Fruit fly (Drosophila melanogaster): Measurements from ENCODE around the gene Sos.

Sos gene

DNA sequence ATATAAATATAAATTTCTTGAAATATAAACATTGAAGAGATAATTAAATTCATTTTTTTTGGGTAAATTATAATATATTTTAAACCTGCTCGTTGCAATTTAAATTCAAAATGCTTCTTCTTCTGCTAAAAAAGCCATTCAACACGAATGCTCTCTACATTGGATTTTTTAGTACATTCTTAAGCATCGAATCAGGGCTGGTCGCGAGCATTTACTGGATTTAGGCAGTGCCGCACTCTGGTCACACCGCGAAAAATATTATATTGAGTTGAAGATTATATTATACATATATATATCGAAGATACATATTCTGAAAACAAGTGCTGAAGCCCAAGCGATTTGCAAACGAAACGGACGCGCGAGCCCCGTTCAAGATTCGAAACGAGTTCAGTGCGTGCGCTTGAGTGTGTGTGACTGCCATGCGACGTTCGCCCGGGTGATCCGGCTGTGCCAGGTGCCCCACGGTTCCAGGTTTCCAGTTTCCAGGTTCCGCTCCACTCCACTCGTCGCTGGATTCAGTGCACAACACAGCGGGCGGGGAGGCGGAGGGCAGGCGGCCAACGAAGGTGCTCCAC lies at the start of gene Sos:
TSS of gene Sos (plus strand) at position 213 of the 575 bp plus-strand sequence.
- no peak for TF ChIP-seq noc (tag; optimal IDR thresholded peaks at IDR 0.05)

DNA sequence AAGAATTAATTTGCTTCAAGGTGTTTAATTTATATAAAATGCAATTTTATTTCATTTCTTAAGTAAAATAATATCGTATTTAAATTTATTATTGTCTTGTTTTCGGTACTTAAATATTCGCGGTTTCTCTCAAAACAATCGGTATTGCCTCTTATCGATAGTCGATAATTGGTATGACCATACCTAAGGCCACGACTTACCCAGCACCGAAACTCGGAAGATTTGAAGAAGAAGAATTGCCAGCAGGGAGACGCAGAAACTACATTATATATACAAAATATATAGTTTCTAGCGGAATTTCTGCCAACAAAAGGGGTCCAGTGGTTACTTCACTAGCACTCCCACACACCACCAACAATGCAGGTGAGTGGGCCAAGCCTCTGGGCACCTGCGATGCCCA lies 42.7 kb upstream of the Sos start:
- no peak for TF ChIP-seq noc (tag; optimal IDR thresholded peaks at IDR 0.05)

DNA sequence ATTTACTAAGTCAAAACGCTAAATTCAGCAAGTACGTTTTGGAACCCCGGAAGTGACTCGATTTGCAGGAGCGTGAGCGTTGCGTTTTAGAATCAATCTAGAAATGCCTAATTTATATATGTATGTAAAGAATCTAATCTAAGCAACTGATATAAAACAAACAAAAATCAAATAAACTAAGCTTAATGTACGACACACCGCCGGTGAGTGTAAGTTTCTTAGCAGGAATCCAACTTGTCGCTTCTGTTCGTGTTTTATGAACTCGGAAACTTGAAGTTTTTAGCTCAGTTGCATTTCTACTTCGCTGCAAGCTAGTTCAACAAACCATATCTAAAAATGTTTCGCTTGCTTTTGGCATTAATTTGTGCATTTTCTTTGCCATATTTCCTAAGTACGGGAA lies 39.9 kb upstream of the Sos start, which contains the start of gene CG43376:
TSS of gene CG43376 (plus strand) at position 301 of the 400 bp plus-strand sequence.
- TF ChIP-seq noc (tag; optimal IDR thresholded peaks at IDR 0.05): no peak

DNA sequence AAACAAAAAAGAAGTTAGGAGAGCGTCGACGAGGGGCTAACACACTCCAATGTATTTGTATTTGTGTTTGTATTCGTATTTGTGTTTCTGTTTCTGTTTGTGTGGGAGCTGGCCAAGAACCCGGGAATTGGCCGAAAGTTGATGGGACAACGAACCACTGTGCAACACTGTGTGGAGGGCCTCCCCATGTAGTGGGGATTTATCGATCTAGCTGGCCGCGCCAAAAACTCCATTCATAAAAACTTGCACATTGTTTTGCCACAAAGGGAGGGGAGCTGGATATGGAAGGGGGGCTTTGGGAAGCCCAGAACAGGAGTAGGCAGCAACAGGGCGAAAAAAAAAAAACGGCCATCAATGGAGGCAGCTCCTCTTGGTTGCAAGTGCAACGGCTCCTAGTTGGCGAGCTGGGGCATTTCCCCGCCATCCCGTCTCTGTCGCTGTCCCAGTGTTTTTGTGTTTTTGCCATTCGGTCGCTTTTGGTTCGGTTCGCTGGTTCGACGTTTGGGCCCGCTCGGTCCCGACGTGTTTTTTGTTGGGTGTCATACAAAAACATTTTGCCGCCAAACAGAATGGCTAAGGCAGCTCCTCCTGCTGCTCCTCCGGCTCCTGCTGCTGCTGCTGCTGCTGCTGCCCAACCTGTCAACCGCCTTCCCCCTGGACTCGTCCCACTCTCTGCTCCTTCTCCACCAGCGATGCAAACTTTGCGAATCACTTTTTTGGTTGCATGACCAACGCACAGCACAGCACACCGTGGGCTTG lies 36.5 kb upstream of the Sos start:
- TF ChIP-seq noc (tag; optimal IDR thresholded peaks at IDR 0.05): no peak

DNA sequence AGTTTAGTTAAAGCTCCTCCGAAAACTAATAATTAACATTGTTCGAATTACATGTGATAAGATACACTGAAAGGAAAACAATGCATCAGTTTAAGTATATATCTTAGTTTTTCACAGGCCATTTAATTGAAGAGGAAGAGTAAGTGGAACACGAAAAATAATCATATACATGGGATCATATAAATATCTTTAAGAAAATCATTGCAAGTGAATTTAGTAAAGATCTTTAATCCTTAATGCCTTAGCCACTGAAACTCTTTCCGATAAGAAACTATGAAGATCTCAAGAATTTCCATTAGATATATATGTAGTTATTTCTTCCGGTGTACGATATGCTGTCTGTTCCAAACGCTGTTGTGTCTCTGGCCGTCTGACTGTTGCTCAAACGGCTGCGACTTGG lies 35.0 kb upstream of the Sos start:
- TF ChIP-seq noc (tag; optimal IDR thresholded peaks at IDR 0.05): no peak

DNA sequence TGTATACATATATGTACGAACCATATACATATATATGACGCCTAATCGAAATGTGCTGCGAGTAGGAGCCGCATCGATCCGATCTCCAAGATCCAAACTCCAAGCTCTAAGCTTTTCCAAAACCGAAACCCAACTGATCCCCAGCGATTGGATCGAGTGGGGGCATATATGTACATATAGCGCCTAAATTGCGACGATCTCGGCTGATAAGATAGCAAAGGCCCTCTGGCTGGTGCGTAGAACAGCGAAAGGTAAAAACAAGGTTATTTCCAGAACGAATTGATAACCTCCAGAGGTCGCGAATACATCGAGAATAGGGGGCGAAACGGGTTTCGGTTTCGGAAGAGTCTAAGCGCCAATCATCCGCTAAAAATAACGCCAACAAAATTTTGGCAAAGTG lies 34.5 kb upstream of the Sos start:
- TF ChIP-seq noc (tag; optimal IDR thresholded peaks at IDR 0.05): no peak

DNA sequence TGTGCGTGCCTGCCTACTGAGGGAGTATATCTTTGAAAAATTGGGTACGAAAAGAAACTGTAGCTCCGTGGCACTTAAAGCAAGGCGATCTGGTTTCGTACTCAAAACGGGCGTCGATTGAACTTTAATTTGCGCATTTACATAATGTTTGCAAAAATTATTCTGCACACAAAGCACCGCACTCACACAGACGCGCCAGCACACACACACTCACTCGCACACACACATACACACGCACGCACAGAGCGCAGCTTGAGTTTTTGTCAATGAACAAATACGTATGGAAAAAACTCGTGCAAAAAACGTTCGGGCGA lies 33.9 kb upstream of the Sos start:
- TF ChIP-seq noc (tag; optimal IDR thresholded peaks at IDR 0.05): no peak

DNA sequence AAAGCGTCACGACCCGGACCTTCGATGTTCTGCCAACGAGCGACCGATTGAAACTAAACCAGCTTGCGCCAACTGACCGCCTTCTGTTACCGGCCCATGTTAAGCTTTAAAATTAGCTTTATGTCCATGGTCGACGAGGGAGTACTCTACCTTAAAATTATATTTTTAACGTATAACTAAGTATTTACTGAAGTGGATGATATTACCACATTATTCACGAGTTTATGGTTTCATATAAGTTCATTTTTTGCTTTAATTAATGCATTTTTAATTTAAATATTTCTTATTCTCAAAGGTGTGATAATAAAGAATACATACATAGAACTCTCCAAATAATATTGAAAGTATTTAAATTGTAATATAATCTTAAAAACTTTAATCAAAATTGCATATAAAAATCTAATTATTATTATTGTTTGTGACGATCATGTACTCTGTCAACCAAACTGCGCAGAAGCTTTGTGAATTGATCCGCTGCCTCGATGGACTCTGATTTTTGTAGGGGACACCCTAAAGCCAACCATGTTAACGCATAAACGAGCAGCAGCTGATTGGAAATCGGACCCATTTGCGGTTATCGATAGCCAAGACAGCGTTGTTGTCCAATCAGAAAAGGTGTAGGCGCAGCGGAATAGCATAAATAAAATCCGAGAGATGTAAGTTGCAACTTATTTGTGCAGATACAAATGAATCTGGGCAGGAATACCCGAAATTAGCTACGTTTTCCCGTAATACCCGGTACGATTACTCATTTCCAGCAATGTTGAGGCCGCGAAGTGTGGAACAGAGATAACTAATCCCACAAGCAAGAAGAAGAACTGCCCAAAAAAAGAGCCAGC lies 33.3 kb upstream of the Sos start, which contains the start of the genes CG9008 and p38b:
TSS of gene CG9008 (minus strand) at position 57 of the 839 bp plus-strand sequence.
TSS of gene p38b (plus strand) at position 581 of the 839 bp plus-strand sequence.
- peak; percentile 92 for TF ChIP-seq noc (tag; optimal IDR thresholded peaks at IDR 0.05)

DNA sequence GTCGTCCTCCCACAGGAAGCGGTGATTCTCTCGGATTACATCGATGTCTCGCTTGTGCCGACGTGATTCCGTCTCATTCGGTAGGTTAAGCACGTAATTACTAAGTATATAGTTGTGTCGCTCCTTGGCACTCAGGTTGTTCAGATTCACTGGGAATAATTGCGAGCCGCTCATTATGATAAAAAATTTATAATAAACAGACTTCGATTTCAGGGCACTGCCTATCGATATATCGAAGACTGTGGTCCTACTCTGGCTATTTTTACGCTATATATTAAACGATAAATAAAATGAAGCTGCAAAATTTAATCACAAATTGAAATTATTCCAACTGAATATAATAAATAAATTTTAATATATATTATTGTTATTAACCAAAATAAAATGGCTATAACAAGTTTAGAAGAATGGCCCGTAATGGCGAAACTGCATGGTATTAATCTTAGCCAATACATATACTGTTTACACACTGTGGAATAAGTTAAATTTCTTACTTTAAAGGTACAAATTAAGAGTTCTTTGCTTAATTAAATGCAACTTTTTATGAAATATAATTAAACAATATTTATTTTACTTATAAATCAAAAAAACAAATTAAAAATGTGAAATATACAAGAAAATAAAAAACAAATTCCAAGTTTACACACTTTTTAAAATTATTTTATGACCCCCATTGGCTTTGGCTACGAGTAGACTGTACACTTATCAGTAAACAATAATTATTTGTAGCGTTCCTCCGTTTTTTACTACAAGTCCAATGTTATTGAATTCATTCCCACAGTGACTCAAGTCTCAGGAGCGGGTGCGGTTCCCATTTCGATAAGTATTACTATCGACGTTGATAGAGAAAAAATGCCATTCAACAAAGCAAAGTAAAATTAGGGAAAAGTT lies 30.1 kb upstream of the Sos start, which contains the start of gene Eato:
TSS of gene Eato (plus strand) at position 821 of the 891 bp plus-strand sequence.
- no peak for TF ChIP-seq noc (tag; optimal IDR thresholded peaks at IDR 0.05)

DNA sequence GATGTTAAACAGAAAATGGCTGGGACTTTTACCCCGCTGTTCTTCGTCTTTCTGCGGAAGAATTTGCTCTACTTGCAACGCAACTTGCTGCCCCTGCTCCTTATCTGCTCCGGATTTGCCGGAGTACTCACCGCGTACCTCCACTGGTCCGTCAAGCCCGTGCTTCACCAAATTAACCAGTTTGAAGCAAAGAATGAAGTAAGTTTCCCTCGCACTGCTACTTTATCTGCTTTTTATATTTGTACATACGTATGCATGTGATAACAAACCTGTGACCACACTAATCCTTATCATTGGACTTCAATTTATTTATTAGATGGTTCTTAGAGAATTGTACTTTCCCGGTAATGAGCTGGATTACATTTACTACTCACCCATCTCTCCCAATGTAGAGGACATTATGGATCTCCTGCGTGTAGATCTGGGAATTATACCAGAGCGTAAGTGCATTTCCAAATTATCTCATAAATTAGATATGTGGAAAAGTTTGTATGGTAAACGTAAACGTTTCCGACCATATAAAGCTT lies 29.4 kb upstream of the Sos start, which contains the start of gene CG16890:
TSS of gene CG16890 (minus strand) at position 184 of the 527 bp plus-strand sequence.
- peak; percentile 10 for TF ChIP-seq noc (tag; optimal IDR thresholded peaks at IDR 0.05)

DNA sequence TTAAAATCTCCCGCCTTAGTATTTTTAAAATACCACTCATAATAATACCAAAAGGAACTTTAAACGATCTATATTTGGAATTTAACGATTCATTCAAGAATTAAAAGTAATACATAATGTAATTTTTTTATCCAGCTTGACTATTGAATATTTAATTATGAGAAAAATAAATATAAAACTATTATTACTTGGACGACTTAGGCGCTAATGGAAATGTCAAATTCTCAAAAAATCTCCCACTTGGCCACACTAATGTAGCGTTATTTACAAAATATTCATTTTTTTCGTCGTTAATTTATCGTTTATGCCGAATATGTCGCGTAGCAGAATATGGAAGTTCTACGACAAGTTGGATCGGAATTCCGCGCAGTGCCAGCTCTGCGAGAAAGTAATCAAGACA lies 22.9 kb upstream of the Sos start, which contains the start of gene CG16863:
TSS of gene CG16863 (plus strand) at position 245 of the 400 bp plus-strand sequence.
- no peak for TF ChIP-seq noc (tag; optimal IDR thresholded peaks at IDR 0.05)

DNA sequence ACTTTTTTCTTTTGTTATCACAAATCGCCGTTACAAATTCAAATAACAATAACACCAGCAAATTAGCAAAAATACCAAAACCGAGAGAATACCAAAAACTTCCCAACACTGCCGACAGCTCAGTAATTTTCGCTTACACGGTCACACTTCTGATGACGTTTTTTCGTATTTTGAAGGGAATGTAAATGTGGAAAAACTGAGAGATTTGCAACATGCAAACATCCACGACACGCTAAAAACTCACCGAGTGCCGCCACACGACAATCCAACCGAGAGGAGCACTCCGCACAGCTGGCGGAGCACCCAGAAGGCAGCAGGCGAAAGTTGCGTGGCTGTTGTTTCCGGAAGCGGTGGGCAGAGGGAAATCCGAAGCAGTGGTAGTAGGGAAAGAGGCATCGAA lies 20.2 kb upstream of the Sos start, which contains the start of gene Sec71:
TSS of gene Sec71 (plus strand) at position 117 of the 400 bp plus-strand sequence.
- no peak for TF ChIP-seq noc (tag; optimal IDR thresholded peaks at IDR 0.05)

DNA sequence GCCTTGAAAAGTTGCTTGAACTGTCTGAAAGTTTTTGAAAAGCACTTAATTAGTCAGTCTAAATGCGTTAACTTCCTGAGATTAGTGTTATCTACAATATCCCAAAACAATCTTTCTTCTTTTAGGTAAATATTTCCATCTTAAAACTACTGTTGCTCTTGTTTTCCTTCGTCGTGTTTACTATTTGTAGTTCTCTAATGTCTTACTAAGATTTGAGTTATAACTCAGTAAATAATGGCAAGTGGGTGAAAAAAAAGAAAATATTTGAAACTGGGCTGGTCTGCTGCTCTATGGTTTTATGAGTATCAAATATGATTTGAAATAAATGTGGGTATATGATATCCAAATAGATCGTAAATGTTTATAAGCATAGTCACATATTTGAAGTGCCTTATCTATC lies 12.4 kb upstream of the Sos start:
- TF ChIP-seq noc (tag; optimal IDR thresholded peaks at IDR 0.05): peak; percentile 46

DNA sequence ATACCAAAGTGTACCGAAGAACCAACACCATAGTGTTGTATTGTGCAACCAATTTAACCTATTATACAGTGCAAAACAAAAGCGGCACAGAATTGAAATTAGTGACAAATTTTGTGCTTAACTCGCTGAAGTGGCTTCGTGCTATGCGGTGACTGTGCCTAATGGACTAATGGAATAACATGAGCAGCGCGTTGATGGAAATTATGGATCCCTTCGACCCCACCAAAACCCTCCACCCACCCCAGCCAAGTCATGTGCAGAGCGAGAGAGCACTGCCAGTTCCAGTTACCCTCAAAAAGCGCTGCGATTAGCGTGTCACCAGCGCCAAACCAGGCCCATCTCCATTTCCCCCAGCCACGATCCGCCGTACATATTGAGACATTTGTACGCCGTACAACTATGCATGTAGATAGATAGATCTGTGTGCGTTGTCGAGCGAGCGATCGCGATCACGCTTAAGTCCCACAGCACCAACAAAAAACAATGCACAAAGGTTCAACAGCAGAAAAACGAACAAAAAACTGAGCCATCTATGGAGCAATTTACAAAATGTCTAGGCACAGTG lies 11.5 kb upstream of the Sos start:
- TF ChIP-seq noc (tag; optimal IDR thresholded peaks at IDR 0.05): no peak
